Worm (Caenorhabditis elegans) whole organism, L2 larva: ENCODE results near the gene F07F6.4.

Experiments used
- F13H6.1 ChIP-seq: sonication (generic microtip); optimal IDR thresholded peaks from 2 replicates; lab custom pipeline; 2016; ENCODE audit warnings: missing genetic modification characterization, missing compliant biosample characterization
- R02D3.7 ChIP-seq: fragments of 150-350 bp; optimal IDR thresholded peaks from 2 replicates; lab custom pipeline; 2014; ENCODE audit warnings: missing biosample characterization, missing genetic modification characterization
- aly-2 ChIP-seq: fragments of 150-350 bp; optimal IDR thresholded peaks from 2 replicates; lab custom pipeline; 2014; ENCODE audit warnings: missing biosample characterization, missing genetic modification characterization
- blmp-1 ChIP-seq: sonication (generic microtip); optimal IDR thresholded peaks from 2 replicates; lab custom pipeline; 2017; ENCODE audit warnings: missing genetic modification characterization, mild to moderate bottlenecking, missing compliant biosample characterization, antibody characterized with exemption, moderate library complexity; ENCODE audit not compliant: insufficient read depth
- ceh-82 ChIP-seq: fragments of 150-350 bp; optimal IDR thresholded peaks from 2 replicates; lab custom pipeline; 2014; ENCODE audit warnings: missing biosample characterization, missing genetic modification characterization
- egl-27 ChIP-seq: sonication (generic microtip); optimal IDR thresholded peaks from 3 replicates; lab custom pipeline; 2017; ENCODE audit warnings: missing biosample characterization, missing genetic modification reagents, missing genetic modification characterization
- fos-1 ChIP-seq: fragments of 150-350 bp; optimal IDR thresholded peaks from 2 replicates; lab custom pipeline; 2014; ENCODE audit warnings: missing biosample characterization, missing genetic modification characterization
- lin-11 ChIP-seq: fragments of 150-350 bp; sonication (generic microtip); optimal IDR thresholded peaks from 2 replicates; lab custom pipeline; 2014; ENCODE audit warnings: missing biosample characterization, missing genetic modification characterization, inconsistent platforms, mixed read lengths
- nhr-11 ChIP-seq: fragments of 150-350 bp; optimal IDR thresholded peaks from 2 replicates; lab custom pipeline; 2014; ENCODE audit warnings: missing biosample characterization, missing genetic modification characterization
- nhr-12 ChIP-seq: fragments of 150-350 bp; optimal IDR thresholded peaks from 2 replicates; lab custom pipeline; 2014; ENCODE audit warnings: missing biosample characterization, missing genetic modification characterization
- snpc-4 ChIP-seq: fragments of 150-350 bp; optimal IDR thresholded peaks from 2 replicates; lab custom pipeline; 2014; ENCODE audit warnings: missing biosample characterization, missing genetic modification characterization

ce11 chrII:5465729-5466408 is 36.5 kb upstream of the F07F6.4 start, which contains the start of gene clr-1:
- TF ChIP-seq snpc-4 (tag; lab: Kevin White, UChicago), result no peak
- no peak for TF ChIP-seq nhr-12 (tag; lab: Kevin White, UChicago)
- TF ChIP-seq egl-27 (tag; lab: Kevin White, UChicago), result no peak
- peak; percentile 13 for TF ChIP-seq F13H6.1 (tag; lab: Kevin White, UChicago)
- TF ChIP-seq blmp-1 (tag; lab: Kevin White, UChicago), result no peak
- no peak for TF ChIP-seq lin-11 (tag; lab: Kevin White, UChicago)
- TF ChIP-seq fos-1 (tag; lab: Kevin White, UChicago), result no peak
- TF ChIP-seq aly-2, result no peak
- TF ChIP-seq nhr-11 (tag; lab: Kevin White, UChicago), result no peak
- no peak for TF ChIP-seq ceh-82 (tag; lab: Kevin White, UChicago)
- TF ChIP-seq R02D3.7, result no peak
